Fruit fly (Drosophila melanogaster): Measurements from ENCODE around the gene Tsp3A.

Gene Tsp3A

DNA sequence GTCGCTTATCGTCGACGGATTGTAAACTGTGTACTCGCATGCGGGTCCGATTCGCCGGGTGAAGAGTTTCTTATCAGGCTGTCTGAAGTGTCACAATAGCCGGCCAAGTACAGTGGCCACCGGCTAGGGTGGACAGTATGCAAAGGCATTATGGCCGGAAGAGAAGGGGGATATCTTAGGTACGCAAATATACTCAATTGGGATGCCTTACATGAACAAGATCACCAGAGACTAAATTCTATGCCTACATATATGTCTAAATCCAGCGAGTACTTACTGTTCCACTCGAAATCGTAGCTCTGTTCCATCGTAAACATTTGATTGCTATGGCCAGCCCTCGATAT lies 25.8 kb downstream of the Tsp3A start (continued):
- TF ChIP-seq zf30C (GFP tag; optimal IDR thresholded peaks at IDR 0.05) (no peak), CG3407 (GFP tag; optimal IDR thresholded peaks at IDR 0.05) (peak; percentile 63), CG34376 (GFP tag; optimal IDR thresholded peaks at IDR 0.05) (peak; percentile 91), aop (GFP tag; IDR thresholded peaks at IDR 0.05) (peak; percentile 60; the same call in 1 of the 2 replicates), CG5953 (GFP tag; IDR thresholded peaks at IDR 0.05) (peak; percentile 85), unpg (GFP tag; optimal IDR thresholded peaks at IDR 0.05) (peak; percentile 89), ttk (GFP tag; IDR thresholded peaks at IDR 0.05) (peak; percentile 95), knrl (GFP tag; IDR thresholded peaks at IDR 0.05; ENCODE audit: partially characterized antibody) (no peak), Dll (GFP tag; IDR thresholded peaks at IDR 0.05; ENCODE audit: partially characterized antibody) (no peak), CG17802 (tag; optimal IDR thresholded peaks at IDR 0.05) (peak; percentile 53), CG16863 (GFP tag; optimal IDR thresholded peaks at IDR 0.05) (peak; percentile 84), seq (GFP tag; IDR thresholded peaks at IDR 0.05) (peak; percentile 91), CG9932 (GFP tag; IDR thresholded peaks at IDR 0.05) (peak; percentile 94), Mad (GFP tag; optimal IDR thresholded peaks at IDR 0.05) (peak; percentile 77), CG6791 (GFP tag; IDR thresholded peaks at IDR 0.05; ENCODE audit: partially characterized antibody) (no peak), NK7.1 (GFP tag; optimal IDR thresholded peaks at IDR 0.05) (peak; percentile 86), CG42726 (GFP tag; IDR thresholded peaks at IDR 0.05; ENCODE audit: partially characterized antibody) (no peak), CG3838 (GFP tag; optimal IDR thresholded peaks at IDR 0.05) (peak; percentile 59), tgo (GFP tag; IDR thresholded peaks at IDR 0.05) (peak; percentile 94), CG7271 (tag; optimal IDR thresholded peaks at IDR 0.05) (no peak), odd (GFP tag; optimal IDR thresholded peaks at IDR 0.05) (peak; percentile 67), CG11398 (GFP tag; optimal IDR thresholded peaks at IDR 0.05) (peak; percentile 80), Hmr (GFP tag; optimal IDR thresholded peaks at IDR 0.05) (peak; percentile 95), CG17328 (GFP tag; IDR thresholded peaks at IDR 0.05) (peak; percentile 90), tap (tag; optimal IDR thresholded peaks at IDR 0.05) (peak; percentile 86), Xrp1 (GFP tag; IDR thresholded peaks at IDR 0.05) (peak; percentile 93), CG14965 (GFP tag; optimal IDR thresholded peaks at IDR 0.05; ENCODE audit: borderline replicate concordance) (peak; percentile 63), CG33557 (GFP tag; optimal IDR thresholded peaks at IDR 0.05) (no peak), Atf-2 (GFP tag; optimal IDR thresholded peaks at IDR 0.05) (peak; percentile 82), Gsc (GFP tag; IDR thresholded peaks at IDR 0.05) (peak; percentile 85), CG11085 (GFP tag; IDR thresholded peaks at IDR 0.05) (peak; percentile 93), Six4 (GFP tag; optimal IDR thresholded peaks at IDR 0.05) (peak; percentile 91), Poxn (GFP tag; IDR thresholded peaks at IDR 0.05) (peak; percentile 88), CG5180 (GFP tag; optimal IDR thresholded peaks at IDR 0.05) (peak; percentile 73), corto (GFP tag; optimal IDR thresholded peaks at IDR 0.05) (peak; percentile 90), cad (GFP tag; optimal IDR thresholded peaks at IDR 0.05) (no peak), CG4820 (GFP tag; optimal IDR thresholded peaks at IDR 0.05) (peak; percentile 88), so (GFP tag; IDR thresholded peaks at IDR 0.05) (peak; percentile 94), zen (tag; optimal IDR thresholded peaks at IDR 0.05) (peak; percentile 56), dm (GFP tag; optimal IDR thresholded peaks at IDR 0.05) (peak; percentile 70), Antp (GFP tag; optimal IDR thresholded peaks at IDR 0.05) (peak; percentile 97), CG12155 (GFP tag; optimal IDR thresholded peaks at IDR 0.05) (peak; percentile 90), ken (GFP tag; IDR thresholded peaks at IDR 0.05) (peak; percentile 91), fd96Cb (tag; optimal IDR thresholded peaks at IDR 0.05) (peak; percentile 85), gem (tag; optimal IDR thresholded peaks at IDR 0.05) (peak; percentile 87), her (GFP tag; optimal IDR thresholded peaks at IDR 0.05) (peak; percentile 93), otp (GFP tag; IDR thresholded peaks at IDR 0.05) (peak; percentile 94), CG17612 (GFP tag; IDR thresholded peaks at IDR 0.05) (peak; percentile 88), cato (GFP tag; optimal IDR thresholded peaks at IDR 0.05; ENCODE audit: borderline replicate concordance) (peak; percentile 75), CG4707 (GFP tag; optimal IDR thresholded peaks at IDR 0.05) (peak; percentile 64), peb (GFP tag; IDR thresholded peaks at IDR 0.05) (peak; percentile 84)
